Fruit fly (Drosophila melanogaster): ENCODE results near the gene Srp54.
A peak's percentile ranks its signal among the peaks of the same experiment; 100 is the strongest.

The Srp54 gene

DNA sequence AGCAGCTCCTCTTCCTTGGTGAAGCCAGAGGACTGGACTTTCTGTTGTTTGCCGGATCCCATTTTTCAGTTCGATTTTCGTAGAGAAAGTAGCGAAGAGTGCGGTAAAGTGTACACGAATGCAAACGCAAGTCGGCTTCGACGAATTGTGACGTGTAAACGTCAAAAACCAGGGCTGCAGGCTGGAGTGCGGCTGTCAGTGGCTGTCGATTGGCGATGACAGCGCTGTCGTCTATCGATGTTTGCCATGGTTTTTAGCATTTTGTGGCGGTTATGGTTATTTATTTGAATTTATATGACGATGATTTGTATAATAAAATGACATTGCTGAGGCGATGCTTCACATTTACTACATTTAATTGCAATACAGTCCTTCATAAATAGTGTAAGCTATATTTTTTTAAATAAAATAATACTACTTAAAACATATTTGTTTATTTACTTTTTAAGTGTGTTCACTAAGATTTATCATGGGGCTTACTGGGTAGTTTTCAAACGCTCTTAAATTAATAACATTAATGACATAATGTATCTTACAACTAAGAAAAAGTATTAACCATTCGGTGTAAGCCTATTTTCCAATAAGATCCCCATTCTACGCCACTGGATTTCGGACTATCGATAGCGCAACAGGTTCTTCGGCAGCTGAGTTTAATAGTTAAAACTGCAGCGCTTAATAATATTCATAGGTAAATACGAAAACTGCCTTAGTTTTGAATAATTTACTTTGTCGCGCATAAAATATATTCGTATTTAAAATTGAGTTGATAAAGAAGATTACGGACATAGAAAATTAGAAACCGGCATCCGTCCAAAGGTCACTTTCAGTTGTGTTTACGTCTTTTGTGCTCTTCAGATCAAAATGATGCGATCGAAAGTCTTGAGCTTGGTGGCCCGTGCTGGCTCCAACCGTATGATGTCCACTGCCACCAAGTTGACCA lies 5.6 kb downstream of the Srp54 start, which contains the start of the genes CG5885 and CG4598 (continued):
- TF ChIP-seq CG34422 (GFP tag; IDR thresholded peaks at IDR 0.05) (peak; percentile 63; the same call in 2 of the 3 replicates), hb (GFP tag; IDR thresholded peaks at IDR 0.05; ENCODE audit: partially characterized antibody) (peak; percentile 69), danr (GFP tag; IDR thresholded peaks at IDR 0.05) (no peak), nerfin-1 (tag; optimal IDR thresholded peaks at IDR 0.05) (peak; percentile 27), HmgD (GFP tag; optimal IDR thresholded peaks at IDR 0.05) (no peak), br (optimal IDR thresholded peaks at IDR 0.05) (no peak), CG10462 (GFP tag; optimal IDR thresholded peaks at IDR 0.05) (peak; percentile 57), dysf (GFP tag; IDR thresholded peaks at IDR 0.05) (peak; percentile 72; the same call in 2 of the 3 replicates), inv (GFP tag; IDR thresholded peaks at IDR 0.05; ENCODE audit: partially characterized antibody) (peak; percentile 58), Hr78 (GFP tag; optimal IDR thresholded peaks at IDR 0.05) (peak in 1 of 2 experiments; percentile 37), NC2β (GFP tag; optimal IDR thresholded peaks at IDR 0.05) (peak; percentile 44), eyg (GFP tag; optimal IDR thresholded peaks at IDR 0.05) (no peak), nom (GFP tag; optimal IDR thresholded peaks at IDR 0.05) (peak; percentile 96), CG6813 (GFP tag; optimal IDR thresholded peaks at IDR 0.05) (peak; percentile 23), kni (GFP tag; optimal IDR thresholded peaks at IDR 0.05) (no peak), Oaz (GFP tag; IDR thresholded peaks at IDR 0.05) (0 out of 2 replicates have a peak, but pooled peaks have one; percentile 20), CG7987 (GFP tag; optimal IDR thresholded peaks at IDR 0.05) (no peak), Camta (GFP tag; optimal IDR thresholded peaks at IDR 0.05) (no peak), insv (GFP tag; optimal IDR thresholded peaks at IDR 0.05) (peak in 1 of 2 experiments; percentile 82), CG8478 (optimal IDR thresholded peaks at IDR 0.05) (no peak), YL-1 (GFP tag; optimal IDR thresholded peaks at IDR 0.05) (peak; percentile 89), CG1529 (GFP tag; optimal IDR thresholded peaks at IDR 0.05) (peak; percentile 49), gcm2 (GFP tag; optimal IDR thresholded peaks at IDR 0.05) (peak; percentile 25), zf30C (GFP tag; optimal IDR thresholded peaks at IDR 0.05) (no peak), CG10267 (tag; optimal IDR thresholded peaks at IDR 0.05) (peak; percentile 71), Stat92E (GFP tag; optimal IDR thresholded peaks at IDR 0.05) (peak in 1 of 3 experiments; percentile 52), ap (GFP tag; IDR thresholded peaks at IDR 0.05) (peak; percentile 66), Vsx1 (GFP tag; optimal IDR thresholded peaks at IDR 0.05) (no peak), CG31365 (tag; optimal IDR thresholded peaks at IDR 0.05) (no peak), sisA (GFP tag; IDR thresholded peaks at IDR 0.05) (peak; percentile 73), CG13894 (tag; optimal IDR thresholded peaks at IDR 0.05) (peak; percentile 53), ranshi (GFP tag; IDR thresholded peaks at IDR 0.05) (peak; percentile 78), CG18619 (GFP tag; optimal IDR thresholded peaks at IDR 0.05) (peak; percentile 69), crol (GFP tag; IDR thresholded peaks at IDR 0.05) (no peak), CG17568 (GFP tag; optimal IDR thresholded peaks at IDR 0.05) (no peak), CG9932 (GFP tag; IDR thresholded peaks at IDR 0.05) (peak; percentile 82), crp (GFP tag; optimal IDR thresholded peaks at IDR 0.05) (peak in 1 of 2 experiments; percentile 55), CG3163 (GFP tag; optimal IDR thresholded peaks at IDR 0.05) (no peak), CG43689 (GFP tag; IDR thresholded peaks at IDR 0.05) (0 out of 2 replicates have a peak, but pooled peaks have one; percentile 10), CG11085 (GFP tag; IDR thresholded peaks at IDR 0.05) (no peak), CG14441 (GFP tag; IDR thresholded peaks at IDR 0.05) (no peak), Doc2 (GFP tag; IDR thresholded peaks at IDR 0.05) (no peak), Hey (tag; optimal IDR thresholded peaks at IDR 0.05) (no peak), CG7271 (tag; optimal IDR thresholded peaks at IDR 0.05) (no peak), CrebB (tag; optimal IDR thresholded peaks at IDR 0.05) (peak; percentile 59), CG4404 (GFP tag; IDR thresholded peaks at IDR 0.05) (no peak), CG6175 (GFP tag; IDR thresholded peaks at IDR 0.05) (no peak), Bdp1 (GFP tag; optimal IDR thresholded peaks at IDR 0.05) (peak; percentile 22)

Data from whole organism, embryonic.